Worm (Caenorhabditis elegans) whole organism, midembryonic: ENCODE data around the gene spsb-1.

Experiments
- T22C8.4 ChIP-seq: fragments of 200-800 bp; sonication (Bioruptor generic); IDR thresholded peaks from 2 replicates; pipeline ENCODE4 v1.3.6; 2022; ENCODE audit warnings: missing genetic modification characterization, missing compliant biosample characterization
- cog-1 ChIP-seq: sonication (generic microtip); optimal IDR thresholded peaks from 2 replicates; lab custom pipeline; 2016; ENCODE audit warnings: missing genetic modification characterization, missing compliant biosample characterization
- flt-1 ChIP-seq: fragments of 200-800 bp; sonication (Bioruptor generic); IDR thresholded peaks from 2 replicates; pipeline ENCODE4 v1.3.6; 2022; ENCODE audit warnings: missing genetic modification characterization, missing compliant biosample characterization
- klf-2 ChIP-seq: fragments of 200-800 bp; sonication (Bioruptor generic); conservative IDR thresholded peaks from 2 replicates; pipeline ENCODE4 v1.3.6; 2022; ENCODE audit warnings: missing genetic modification reagents, missing genetic modification characterization, missing compliant biosample characterization
- tab-1 ChIP-seq: fragments of 200-800 bp; sonication (Bioruptor generic); IDR thresholded peaks from 2 replicates; pipeline ENCODE4 v1.3.6; 2022; ENCODE audit warnings: missing genetic modification characterization, missing compliant biosample characterization
- ztf-23 ChIP-seq: fragments of 200-800 bp; sonication (Bioruptor generic); IDR thresholded peaks from 2 replicates; pipeline ENCODE4 v1.3.6; 2022; ENCODE audit warnings: missing genetic modification reagents, missing genetic modification characterization, missing compliant biosample characterization
- ztf-29 ChIP-seq: fragments of 200-800 bp; sonication (Bioruptor generic); IDR thresholded peaks from 2 replicates; pipeline ENCODE4 v1.3.6; 2022; ENCODE audit warnings: missing genetic modification reagents, missing genetic modification characterization, missing compliant biosample characterization

DNA sequence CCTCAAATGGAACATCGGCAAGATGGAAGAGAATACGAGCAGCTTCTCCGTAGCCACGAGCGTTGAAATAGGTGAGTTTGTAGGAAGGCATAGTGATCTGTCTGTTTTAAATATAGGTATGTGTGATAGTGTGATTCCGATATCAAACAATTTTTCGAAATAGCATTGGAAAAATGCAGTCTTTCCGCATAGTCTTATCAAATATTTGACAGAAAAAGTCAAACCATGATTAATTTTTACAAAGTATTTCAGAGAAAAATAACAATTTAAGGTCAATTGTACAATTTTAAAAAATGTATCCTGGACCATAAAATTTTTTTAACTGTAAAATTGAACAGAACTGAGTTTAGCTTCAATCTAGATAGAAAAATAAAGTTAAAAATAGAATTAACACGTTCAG lies 32.1 kb upstream of the spsb-1 start, which contains the start of gene gst-26:
- TF ChIP-seq ztf-29 (GFP tag; lab: Robert Waterston, UW) (no peak), flt-1 (GFP tag; lab: Robert Waterston, UW) (no peak), tab-1 (GFP tag; lab: Robert Waterston, UW) (no peak), ztf-23 (GFP tag; lab: Robert Waterston, UW) (no peak), klf-2 (GFP tag; lab: Robert Waterston, UW) (no peak), T22C8.4 (no peak), cog-1 (tag; lab: Kevin White, UChicago) (no peak)
